Worm (Caenorhabditis elegans) whole organism, mixed stage, embryonic: ENCODE data around the gene F54D12.7.

Source experiments
- bed-3 ChIP-seq: fragments of 200-800 bp; sonication (Bioruptor generic); optimal IDR thresholded peaks from 3 replicates; lab custom pipeline; 2018; ENCODE audit warnings: mild to moderate bottlenecking, missing genetic modification characterization, moderate library complexity, missing compliant biosample characterization
- blmp-1 ChIP-seq: fragments of 150-350 bp; optimal IDR thresholded peaks from 2 replicates; lab custom pipeline; 2014; ENCODE audit warnings: missing biosample characterization, missing genetic modification characterization
- ceh-39 ChIP-seq: fragments of 150-350 bp; optimal IDR thresholded peaks from 2 replicates; lab custom pipeline; 2014; ENCODE audit warnings: missing biosample characterization, missing genetic modification characterization
- ceh-43 ChIP-seq: fragments of 200-800 bp; sonication (Bioruptor generic); optimal IDR thresholded peaks from 2 replicates; lab custom pipeline; 2018; ENCODE audit warnings: mild to moderate bottlenecking, missing genetic modification characterization, moderate library complexity, missing compliant biosample characterization
- ceh-83 ChIP-seq: fragments of 200-800 bp; sonication (Bioruptor generic); optimal IDR thresholded peaks from 2 replicates; lab custom pipeline; 2018; ENCODE audit warnings: mild to moderate bottlenecking, missing genetic modification characterization, missing compliant biosample characterization
- ces-1 ChIP-seq: fragments of 150-350 bp; optimal IDR thresholded peaks from 2 replicates; lab custom pipeline; 2014; ENCODE audit warnings: missing biosample characterization, missing genetic modification reagents, missing genetic modification characterization
- cnd-1 ChIP-seq: fragments of 200-800 bp; sonication (Bioruptor generic); optimal IDR thresholded peaks from 2 replicates; lab custom pipeline; 2018; ENCODE audit warnings: mild to moderate bottlenecking, missing genetic modification characterization, missing compliant biosample characterization
- drap-1 ChIP-seq: fragments of 200-800 bp; sonication (Bioruptor generic); optimal IDR thresholded peaks from 3 replicates; lab custom pipeline; 2018; ENCODE audit warnings: mild to moderate bottlenecking, missing genetic modification characterization, missing compliant biosample characterization
- elt-1 ChIP-seq: sonication (generic microtip); optimal IDR thresholded peaks from 2 replicates; lab custom pipeline; 2017; ENCODE audit warnings: missing genetic modification characterization, mild to moderate bottlenecking, missing compliant biosample characterization, antibody characterized with exemption, moderate library complexity, borderline replicate concordance; ENCODE audit not compliant: insufficient read depth
- elt-3 ChIP-seq: fragments of 150-350 bp; optimal IDR thresholded peaks from 2 replicates; lab custom pipeline; 2014; ENCODE audit warnings: missing biosample characterization, missing genetic modification characterization
- flh-1 ChIP-seq: fragments of 200-800 bp; sonication (Bioruptor generic); optimal IDR thresholded peaks from 2 replicates; lab custom pipeline; 2018; ENCODE audit warnings: mild to moderate bottlenecking, missing genetic modification characterization, moderate library complexity, missing compliant biosample characterization
- ham-2 ChIP-seq: fragments of 200-800 bp; sonication (Bioruptor generic); optimal IDR thresholded peaks from 2 replicates; lab custom pipeline; 2018; ENCODE audit warnings: mild to moderate bottlenecking, missing genetic modification characterization, missing compliant biosample characterization
- hlh-1 ChIP-seq: fragments of 150-350 bp; optimal IDR thresholded peaks from 2 replicates; lab custom pipeline; 2014; ENCODE audit warnings: missing biosample characterization, missing genetic modification reagents, missing genetic modification characterization
- lin-13 ChIP-seq: fragments of 150-350 bp; optimal IDR thresholded peaks from 2 replicates; lab custom pipeline; 2014; ENCODE audit warnings: missing biosample characterization, missing genetic modification characterization
- lin-32 ChIP-seq: fragments of 200-800 bp; sonication (Bioruptor generic); optimal IDR thresholded peaks from 2 replicates; lab custom pipeline; 2018; ENCODE audit warnings: mild to moderate bottlenecking, missing genetic modification characterization, missing compliant biosample characterization
- lsy-2 ChIP-seq: fragments of 150-350 bp; optimal IDR thresholded peaks from 2 replicates; lab custom pipeline; 2014; ENCODE audit warnings: missing biosample characterization, missing genetic modification characterization
- mab-5 ChIP-seq: fragments of 150-350 bp; optimal IDR thresholded peaks from 2 replicates; lab custom pipeline; 2014; ENCODE audit warnings: missing biosample characterization, missing genetic modification characterization
- mep-1 ChIP-seq: fragments of 150-350 bp; optimal IDR thresholded peaks from 2 replicates; lab custom pipeline; 2017; ENCODE audit warnings: missing biosample characterization, missing genetic modification reagents, missing genetic modification characterization, inconsistent platforms
- mls-2 ChIP-seq: sonication (generic microtip); optimal IDR thresholded peaks from 2 replicates; lab custom pipeline; 2016; ENCODE audit warnings: mild to moderate bottlenecking, missing genetic modification characterization, moderate library complexity, missing compliant biosample characterization
- nhr-12 ChIP-seq: fragments of 150-350 bp; optimal IDR thresholded peaks from 2 replicates; lab custom pipeline; 2014; ENCODE audit warnings: missing biosample characterization, missing genetic modification characterization
- nhr-2 ChIP-seq: fragments of 150-350 bp; optimal IDR thresholded peaks from 2 replicates; lab custom pipeline; 2014; ENCODE audit warnings: missing biosample characterization, missing genetic modification characterization
- nhr-237 ChIP-seq: fragments of 150-350 bp; optimal IDR thresholded peaks from 2 replicates; lab custom pipeline; 2014; ENCODE audit warnings: missing biosample characterization, missing genetic modification characterization
- pha-4 ChIP-seq: fragments of 150-350 bp; optimal IDR thresholded peaks from 2 replicates; lab custom pipeline; 2018; ENCODE audit warnings: missing biosample characterization, missing genetic modification reagents, missing genetic modification characterization
- sem-2 ChIP-seq: fragments of 200-800 bp; sonication (Bioruptor generic); optimal IDR thresholded peaks from 2 replicates; lab custom pipeline; 2018; ENCODE audit warnings: mild to moderate bottlenecking, missing genetic modification characterization, missing compliant biosample characterization
- sptf-1 ChIP-seq: sonication (generic microtip); optimal IDR thresholded peaks from 2 replicates; lab custom pipeline; 2017; ENCODE audit warnings: mild to moderate bottlenecking, missing genetic modification characterization, moderate library complexity, missing compliant biosample characterization
- tbx-8 ChIP-seq: fragments of 200-800 bp; sonication (Bioruptor generic); optimal IDR thresholded peaks from 2 replicates; lab custom pipeline; 2018; ENCODE audit warnings: mild to moderate bottlenecking, missing genetic modification characterization, moderate library complexity, missing compliant biosample characterization
- unc-120 ChIP-seq: sonication (generic microtip); optimal IDR thresholded peaks from 2 replicates; lab custom pipeline; 2017; ENCODE audit warnings: missing genetic modification characterization, missing compliant biosample characterization; ENCODE audit not compliant: poor library complexity, severe bottlenecking
- unc-62 ChIP-seq: fragments of 150-350 bp; optimal IDR thresholded peaks from 2 replicates; lab custom pipeline; 2014; ENCODE audit warnings: missing biosample characterization, missing genetic modification reagents, missing genetic modification characterization
- zip-8 ChIP-seq: fragments of 150-350 bp; optimal IDR thresholded peaks from 2 replicates; lab custom pipeline; 2014; ENCODE audit warnings: missing biosample characterization, missing genetic modification characterization
- ztf-11 ChIP-seq: fragments of 150-350 bp; optimal IDR thresholded peaks from 2 replicates; lab custom pipeline; 2014; ENCODE audit warnings: missing biosample characterization, missing genetic modification characterization

The F54D12.7 gene

ce11 chrII:1385280-1385679, at the start of gene F54D12.7:
Gene F54D12.7, minus strand, starts transcription at chrII:1385380.
- no peak for TF ChIP-seq sem-2 (GFP tag; lab: Kevin White, UChicago)
- TF ChIP-seq ces-1 (GFP tag; lab: Kevin White, UChicago), result no peak
- TF ChIP-seq lin-13 (tag; lab: Kevin White, UChicago), result no peak
- no peak for TF ChIP-seq ztf-11
- TF ChIP-seq pha-4 (tag; lab: Kevin White, UChicago), result no peak
- TF ChIP-seq sptf-1, result no peak
- no peak for TF ChIP-seq ceh-83
- TF ChIP-seq nhr-237 (tag; lab: Kevin White, UChicago), result no peak
- TF ChIP-seq nhr-12 (tag; lab: Kevin White, UChicago), result no peak
- TF ChIP-seq mls-2 (tag; lab: Kevin White, UChicago), result no peak
- no peak for TF ChIP-seq drap-1 (GFP tag; lab: Kevin White, UChicago)
- TF ChIP-seq lsy-2 (tag; lab: Kevin White, UChicago), result no peak
- TF ChIP-seq lin-32 (GFP tag; lab: Kevin White, UChicago), result no peak

- TF ChIP-seq ces-1 (GFP tag; lab: Kevin White, UChicago), result no peak
- no peak for TF ChIP-seq cnd-1 (tag; lab: Kevin White, UChicago)
- TF ChIP-seq tbx-8, result no peak
- no peak for TF ChIP-seq flh-1 (GFP tag; lab: Kevin White, UChicago)
- TF ChIP-seq nhr-2, result no peak
- TF ChIP-seq elt-3, result no peak
- no peak for TF ChIP-seq blmp-1 (tag; lab: Kevin White, UChicago)
- no peak for TF ChIP-seq ceh-43 (GFP tag; lab: Kevin White, UChicago)
- TF ChIP-seq lin-13 (tag; lab: Kevin White, UChicago), result no peak
- TF ChIP-seq unc-120 (tag; lab: Kevin White, UChicago), result no peak
- TF ChIP-seq nhr-237 (tag; lab: Kevin White, UChicago), result no peak
- TF ChIP-seq ceh-39 (tag; lab: Kevin White, UChicago), result no peak
- TF ChIP-seq mep-1 (tag; lab: Kevin White, UChicago), result no peak
- no peak for TF ChIP-seq ztf-11
- no peak for TF ChIP-seq sem-2 (GFP tag; lab: Kevin White, UChicago)
- TF ChIP-seq, all 35 proteins: peak for 0
Measured at ce11 chrII:1423660-1424059, 38.5 kb upstream of the F54D12.7 start, which contains the start of gene Y51H7C.10. Gene Y51H7C.10, minus strand, starts transcription at chrII:1423760.

ce11 chrII:1420806-1421463, 35.8 kb upstream of the F54D12.7 start:
- no peak for TF ChIP-seq ceh-43 (GFP tag; lab: Kevin White, UChicago)

ce11 chrII:1419994-1420393, 34.8 kb upstream of the F54D12.7 start:
- no peak for TF ChIP-seq unc-120 (tag; lab: Kevin White, UChicago)
- no peak for TF ChIP-seq ztf-11
- no peak for TF ChIP-seq flh-1 (GFP tag; lab: Kevin White, UChicago)
- TF ChIP-seq lin-32 (GFP tag; lab: Kevin White, UChicago), result no peak
- TF ChIP-seq pha-4 (tag; lab: Kevin White, UChicago), result no peak
- no peak for TF ChIP-seq sem-2 (GFP tag; lab: Kevin White, UChicago)
- no peak for TF ChIP-seq hlh-1
- TF ChIP-seq zip-8 (tag; lab: Kevin White, UChicago), result no peak
- TF ChIP-seq mls-2 (tag; lab: Kevin White, UChicago), result no peak
- no peak for TF ChIP-seq elt-1 (tag; lab: Kevin White, UChicago)
- TF ChIP-seq drap-1 (GFP tag; lab: Kevin White, UChicago), result no peak
- no peak for TF ChIP-seq ces-1 (GFP tag; lab: Kevin White, UChicago)
- TF ChIP-seq cnd-1 (tag; lab: Kevin White, UChicago), result no peak
- no peak for TF ChIP-seq mab-5

- no peak for TF ChIP-seq elt-1 (tag; lab: Kevin White, UChicago)
- no peak for TF ChIP-seq sem-2 (GFP tag; lab: Kevin White, UChicago)
- no peak for TF ChIP-seq unc-120 (tag; lab: Kevin White, UChicago)
- TF ChIP-seq mab-5, result no peak
- TF ChIP-seq ham-2 (GFP tag; lab: Kevin White, UChicago), result no peak
- no peak for TF ChIP-seq lsy-2 (tag; lab: Kevin White, UChicago)
- TF ChIP-seq lin-13 (tag; lab: Kevin White, UChicago), result no peak
- no peak for TF ChIP-seq unc-62 (GFP tag; lab: Kevin White, UChicago)
- TF ChIP-seq bed-3 (GFP tag; lab: Kevin White, UChicago), result no peak
Measured at ce11 chrII:1412359-1412907, 27.3 kb upstream of the F54D12.7 start, which contains the start of gene alkb-1. Gene alkb-1, plus strand, starts transcription at chrII:1412409.
